Fruit fly (Drosophila melanogaster): ENCODE results near the gene CG12231.

Gene CG12231

dm6 chrX:19494830-19495610 lies 36.5 kb downstream of the CG12231 start, which contains the start of the genes ksh, CG14200 and Pfrx (continued):
- TF ChIP-seq CG13894 (tag; optimal IDR thresholded peaks at IDR 0.05) (no peak), Chrac-16 (GFP tag; optimal IDR thresholded peaks at IDR 0.05) (peak; percentile 16), CG10543 (GFP tag; optimal IDR thresholded peaks at IDR 0.05) (peak; percentile 18), Gug (GFP tag; IDR thresholded peaks at IDR 0.05) (peak; percentile 12; the same call in 1 of the 4 replicates), CG1792 (GFP tag; optimal IDR thresholded peaks at IDR 0.05) (no peak), Sox100B (GFP tag; optimal IDR thresholded peaks at IDR 0.05) (no peak), nerfin-1 (tag; optimal IDR thresholded peaks at IDR 0.05) (no peak), lola (GFP tag; optimal IDR thresholded peaks at IDR 0.05) (no peak), ara (GFP tag; IDR thresholded peaks at IDR 0.05) (no peak), CG17328 (GFP tag; IDR thresholded peaks at IDR 0.05) (no peak), btn (GFP tag; optimal IDR thresholded peaks at IDR 0.05) (no peak), E2f2 (GFP tag; IDR thresholded peaks at IDR 0.05) (peak; percentile 45), bab2 (GFP tag; optimal IDR thresholded peaks at IDR 0.05) (no peak), Deaf1 (tag; optimal IDR thresholded peaks at IDR 0.05) (no peak), cad (GFP tag; optimal IDR thresholded peaks at IDR 0.05) (no peak), HLH54F (GFP tag; optimal IDR thresholded peaks at IDR 0.05) (peak; percentile 15), CG11560 (tag; IDR thresholded peaks at IDR 0.05) (peak; percentile 64; the same call in 2 of the 3 replicates), Spps (tag; optimal IDR thresholded peaks at IDR 0.05) (no peak), Med (GFP tag) (peak; percentile 89), CG6272 (GFP tag; IDR thresholded peaks at IDR 0.05) (peak; percentile 40; the same call in 1 of the 2 replicates), CG17612 (GFP tag; IDR thresholded peaks at IDR 0.05) (no peak), CG17361 (GFP tag; IDR thresholded peaks at IDR 0.05) (peak; percentile 37; the same call in 2 of the 3 replicates), CG11085 (GFP tag; IDR thresholded peaks at IDR 0.05) (no peak), CG1529 (GFP tag; optimal IDR thresholded peaks at IDR 0.05) (no peak), CG18262 (tag; optimal IDR thresholded peaks at IDR 0.05) (no peak), CG31224 (GFP tag; IDR thresholded peaks at IDR 0.05) (no peak), Poxn (GFP tag; IDR thresholded peaks at IDR 0.05) (no peak), Fer3 (tag; optimal IDR thresholded peaks at IDR 0.05) (no peak), hkb (optimal IDR thresholded peaks at IDR 0.05) (no peak), hkb (GFP tag; IDR thresholded peaks at IDR 0.05) (no peak), CG6791 (GFP tag; IDR thresholded peaks at IDR 0.05; ENCODE audit: partially characterized antibody) (peak; percentile 94), CG9437 (GFP tag; optimal IDR thresholded peaks at IDR 0.05) (peak; percentile 47), sna (GFP tag; IDR thresholded peaks at IDR 0.05; ENCODE audit: partially characterized antibody) (peak; percentile 39), cwo (GFP tag; optimal IDR thresholded peaks at IDR 0.05) (no peak), pfk (GFP tag; optimal IDR thresholded peaks at IDR 0.05) (peak; percentile 31), CG10431 (GFP tag; optimal IDR thresholded peaks at IDR 0.05) (no peak), CG1602 (GFP tag; optimal IDR thresholded peaks at IDR 0.05) (no peak), CG8478 (optimal IDR thresholded peaks at IDR 0.05) (no peak), trh (GFP tag; optimal IDR thresholded peaks at IDR 0.05) (no peak), fd96Cb (tag; optimal IDR thresholded peaks at IDR 0.05) (no peak), pho (GFP tag; optimal IDR thresholded peaks at IDR 0.05) (peak; percentile 8), CG2120 (GFP tag; optimal IDR thresholded peaks at IDR 0.05) (peak; percentile 48), hth (optimal IDR thresholded peaks at IDR 0.05) (no peak), CG7372 (GFP tag; IDR thresholded peaks at IDR 0.05) (no peak), pzg (GFP tag; optimal IDR thresholded peaks at IDR 0.05) (peak; percentile 78), grn (GFP tag; optimal IDR thresholded peaks at IDR 0.05) (no peak), luna (GFP tag; optimal IDR thresholded peaks at IDR 0.05) (no peak), fd3F (GFP tag; optimal IDR thresholded peaks at IDR 0.05) (no peak), CG31388 (GFP tag; optimal IDR thresholded peaks at IDR 0.05) (no peak), CG12104 (GFP tag; optimal IDR thresholded peaks at IDR 0.05) (no peak), Dip2 (GFP tag; IDR thresholded peaks at IDR 0.05) (no peak)
